Fruit fly (Drosophila melanogaster): ENCODE results near the gene HSPBAP1.

dm6 chr3R:27695019-27695418 lies at the start of gene HSPBAP1:
- no peak for TF ChIP-seq sage (GFP tag; optimal IDR thresholded peaks at IDR 0.05)
- no peak for TF ChIP-seq brk (GFP tag; optimal IDR thresholded peaks at IDR 0.05)
- no peak for TF ChIP-seq Mio (GFP tag; optimal IDR thresholded peaks at IDR 0.05)
- TF ChIP-seq pan (optimal IDR thresholded peaks at IDR 0.05), result no peak
- no peak for TF ChIP-seq dsf (GFP tag; optimal IDR thresholded peaks at IDR 0.05; ENCODE audit: borderline replicate concordance)
